Worm (Caenorhabditis elegans): Measurements from ENCODE around the gene D2096.13.

D2096.13 gene

DNA sequence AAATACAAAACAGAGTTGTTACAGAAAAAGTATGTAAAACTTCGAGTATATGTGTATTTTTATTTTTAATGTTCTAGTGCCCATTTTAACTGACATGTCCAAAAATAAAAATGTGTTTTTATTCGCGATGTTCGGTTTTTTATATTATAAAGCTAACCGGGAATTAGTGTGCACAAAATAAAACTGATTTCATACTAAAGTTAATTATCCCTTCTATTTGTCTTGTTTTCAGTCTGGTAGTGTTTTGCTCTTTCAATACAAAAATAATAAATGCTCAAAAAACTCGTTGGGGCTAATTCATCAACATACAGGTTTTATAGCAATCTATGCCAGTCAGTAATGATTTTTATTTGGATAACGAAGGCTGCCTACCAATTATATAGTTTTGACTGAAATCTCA lies 26.3 kb upstream of the D2096.13 start:
- TF ChIP-seq Y55F3AM.14 (GFP tag; optimal IDR thresholded peaks at IDR 0.05): no peak
- no peak for TF ChIP-seq dmd-4 (tag; optimal IDR thresholded peaks at IDR 0.05)
- TF ChIP-seq ama-1 (optimal IDR thresholded peaks at IDR 0.05): no peak
- TF ChIP-seq blmp-1 (tag; optimal IDR thresholded peaks at IDR 0.05; ENCODE audit: insufficient read depth): no peak
- TF ChIP-seq elt-1 (tag; optimal IDR thresholded peaks at IDR 0.05): no peak
- no peak for TF ChIP-seq nhr-237 (tag; optimal IDR thresholded peaks at IDR 0.05)
- no peak for TF ChIP-seq ztf-4 (tag; optimal IDR thresholded peaks at IDR 0.05)
- no peak for TF ChIP-seq nhr-12 (tag; optimal IDR thresholded peaks at IDR 0.05)
- TF ChIP-seq egl-27 (tag; optimal IDR thresholded peaks at IDR 0.05): no peak
- TF ChIP-seq zag-1 (tag; optimal IDR thresholded peaks at IDR 0.05): no peak
- TF ChIP-seq nhr-129 (tag; optimal IDR thresholded peaks at IDR 0.05): no peak
- no peak for TF ChIP-seq lsy-2 (tag; optimal IDR thresholded peaks at IDR 0.05)
- no peak for TF ChIP-seq crh-2 (tag; optimal IDR thresholded peaks at IDR 0.05)
- TF ChIP-seq nhr-23 (tag; optimal IDR thresholded peaks at IDR 0.05): no peak
- no peak for TF ChIP-seq fos-1 (tag; optimal IDR thresholded peaks at IDR 0.05)
- TF ChIP-seq nhr-10 (tag; optimal IDR thresholded peaks at IDR 0.05): no peak

ce11 chrIV:8382695-8383094 lies 24.3 kb upstream of the D2096.13 start, which contains the start of gene D2096.9:
TSS of gene D2096.9 (minus strand) at chrIV:8382795.
- TF ChIP-seq elt-3 (tag; optimal IDR thresholded peaks at IDR 0.05) (no peak), ztf-1 (GFP tag; conservative IDR thresholded peaks at IDR 0.05) (no peak), nhr-6 (tag; optimal IDR thresholded peaks at IDR 0.05) (no peak), unc-62 (GFP tag; optimal IDR thresholded peaks at IDR 0.05) (no peak), nhr-237 (tag; optimal IDR thresholded peaks at IDR 0.05) (no peak), nhr-25 (tag; optimal IDR thresholded peaks at IDR 0.05) (no peak), elt-1 (tag; optimal IDR thresholded peaks at IDR 0.05) (no peak), ceh-82 (tag; optimal IDR thresholded peaks at IDR 0.05) (no peak), ama-1 (optimal IDR thresholded peaks at IDR 0.05) (no peak), Y55F3AM.14 (GFP tag; optimal IDR thresholded peaks at IDR 0.05) (no peak), F13H6.1 (tag; optimal IDR thresholded peaks at IDR 0.05) (no peak), mab-5 (tag; optimal IDR thresholded peaks at IDR 0.05) (no peak), nhr-10 (tag; optimal IDR thresholded peaks at IDR 0.05) (no peak)

DNA sequence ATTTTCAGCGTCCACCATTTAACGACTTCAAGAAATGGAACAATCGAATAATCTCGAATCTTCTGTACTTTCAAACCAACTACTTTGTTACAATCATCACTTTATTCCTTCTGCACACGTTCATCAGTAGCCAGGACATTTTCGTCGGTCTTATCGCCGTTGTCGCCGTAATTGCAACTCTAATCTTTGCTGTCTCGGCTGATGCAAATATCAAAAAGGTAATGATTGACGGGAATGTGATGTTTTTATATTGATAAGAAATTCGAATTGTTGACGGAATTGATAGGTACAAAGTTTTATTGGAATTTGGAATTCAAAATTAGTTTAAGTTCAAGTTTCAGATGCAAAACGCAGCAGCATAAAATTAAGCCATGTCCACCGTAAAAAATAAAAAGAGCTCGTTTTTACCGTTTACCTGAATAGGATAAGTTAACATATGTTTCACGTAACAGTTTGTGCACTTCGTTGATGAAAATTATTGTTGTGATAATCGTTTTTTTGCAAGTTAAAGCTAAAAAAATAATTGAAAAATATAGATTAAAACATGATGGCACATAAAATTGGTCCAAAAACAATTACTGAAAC lies 22.0 kb upstream of the D2096.13 start:
- TF ChIP-seq nhr-21 (tag; optimal IDR thresholded peaks at IDR 0.05) (no peak), crh-2 (tag; optimal IDR thresholded peaks at IDR 0.05) (peak; percentile 44), fos-1 (tag; optimal IDR thresholded peaks at IDR 0.05) (peak; percentile 78), sma-9 (GFP tag; optimal IDR thresholded peaks at IDR 0.05) (peak; percentile 40), sma-9 (tag; optimal IDR thresholded peaks at IDR 0.05) (no peak), blmp-1 (tag; optimal IDR thresholded peaks at IDR 0.05; ENCODE audit: insufficient read depth) (no peak), elt-3 (tag; optimal IDR thresholded peaks at IDR 0.05) (no peak)

ce11 chrIV:8379683-8380082 lies 21.3 kb upstream of the D2096.13 start, which contains the start of gene praf-3:
TSS of gene praf-3 (plus strand) at chrIV:8379983.
- TF ChIP-seq nhr-21 (tag; optimal IDR thresholded peaks at IDR 0.05) (no peak), nhr-25 (tag; optimal IDR thresholded peaks at IDR 0.05) (no peak)

- TF ChIP-seq lin-39 (tag; optimal IDR thresholded peaks at IDR 0.05) (no peak), nhr-6 (tag; optimal IDR thresholded peaks at IDR 0.05) (no peak), R02D3.7 (tag; optimal IDR thresholded peaks at IDR 0.05) (peak; percentile 90), fos-1 (tag; optimal IDR thresholded peaks at IDR 0.05) (peak; percentile 61), dmd-4 (tag; optimal IDR thresholded peaks at IDR 0.05) (no peak), ztf-1 (GFP tag; conservative IDR thresholded peaks at IDR 0.05) (no peak), peb-1 (tag; optimal IDR thresholded peaks at IDR 0.05) (no peak), ztf-11 (tag; optimal IDR thresholded peaks at IDR 0.05) (no peak), nhr-77 (tag; optimal IDR thresholded peaks at IDR 0.05) (no peak), ceh-16 (tag; optimal IDR thresholded peaks at IDR 0.05) (no peak), unc-39 (tag; optimal IDR thresholded peaks at IDR 0.05) (no peak), nhr-25 (tag; optimal IDR thresholded peaks at IDR 0.05) (peak; percentile 73), lin-13 (GFP tag; optimal IDR thresholded peaks at IDR 0.05) (peak; percentile 63), ZK546.5 (tag; optimal IDR thresholded peaks at IDR 0.05) (peak; percentile 8), ama-1 (optimal IDR thresholded peaks at IDR 0.05) (no peak), Y55F3AM.14 (GFP tag; optimal IDR thresholded peaks at IDR 0.05) (no peak), gmeb-1 (tag; optimal IDR thresholded peaks at IDR 0.05) (peak; percentile 76), mab-5 (tag; optimal IDR thresholded peaks at IDR 0.05) (peak; percentile 53), elt-3 (tag; optimal IDR thresholded peaks at IDR 0.05) (no peak), C34F6.9 (tag; optimal IDR thresholded peaks at IDR 0.05) (peak; percentile 88), mbf-1 (tag; optimal IDR thresholded peaks at IDR 0.05) (no peak), sma-9 (GFP tag; optimal IDR thresholded peaks at IDR 0.05) (peak; percentile 71), sma-9 (tag; optimal IDR thresholded peaks at IDR 0.05) (no peak), nhr-21 (tag; optimal IDR thresholded peaks at IDR 0.05) (peak; percentile 55), unc-62 (GFP tag; optimal IDR thresholded peaks at IDR 0.05) (no peak), mdl-1 (tag; optimal IDR thresholded peaks at IDR 0.05) (peak in 1 of 2 experiments; percentile 11), lsy-2 (tag; optimal IDR thresholded peaks at IDR 0.05) (peak; percentile 63 to 90), nhr-23 (tag; optimal IDR thresholded peaks at IDR 0.05) (no peak), sem-4 (tag; optimal IDR thresholded peaks at IDR 0.05) (peak; percentile 0), nhr-129 (tag; optimal IDR thresholded peaks at IDR 0.05) (peak; percentile 87), nhr-12 (tag; optimal IDR thresholded peaks at IDR 0.05) (no peak), nhr-11 (tag; optimal IDR thresholded peaks at IDR 0.05) (no peak), lin-11 (tag; optimal IDR thresholded peaks at IDR 0.05) (peak; percentile 2)
Observed at ce11 chrIV:8379278-8379677, 20.9 kb upstream of the D2096.13 start, which contains the start of gene nap-1. TSS of gene nap-1 (minus strand) at chrIV:8379319.
